Fruit fly (Drosophila melanogaster) ovary, adult (tissue): ENCODE measurements around the gene NT1.

Experiments used
- CG17801 ChIP-seq: fragments of 200-800 bp; optimal IDR thresholded peaks from 2 replicates; lab custom pipeline; 2019; ENCODE audit warnings: missing biosample characterization, mild to moderate bottlenecking, missing genetic modification characterization, moderate library complexity; ENCODE audit not compliant: partially characterized antibody

The NT1 gene

DNA sequence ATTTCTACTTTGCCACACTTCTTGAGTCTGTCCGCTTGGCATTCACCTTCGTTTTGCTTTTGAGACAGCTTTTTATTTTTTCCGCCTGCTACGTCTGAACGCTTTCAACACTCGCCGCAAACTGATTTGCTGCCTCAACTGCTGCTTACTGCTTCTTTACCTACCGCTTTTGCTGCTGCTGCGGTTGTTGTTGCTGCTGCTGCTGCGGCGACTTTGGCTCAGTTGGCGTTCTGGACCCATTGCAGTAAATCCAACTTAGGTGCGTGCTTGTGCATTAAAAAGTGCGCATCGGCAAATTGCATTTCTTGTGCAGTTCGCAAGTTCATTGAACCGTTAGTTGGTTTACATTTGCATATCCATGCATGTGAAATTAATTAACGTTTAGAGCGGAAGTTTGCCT is at the start of gene NT1:
NT1 (minus strand) TSS at position 127 of the 400 bp plus-strand sequence.
- no peak for TF ChIP-seq CG17801 (GFP tag; lab: Kevin White, UChicago)

DNA sequence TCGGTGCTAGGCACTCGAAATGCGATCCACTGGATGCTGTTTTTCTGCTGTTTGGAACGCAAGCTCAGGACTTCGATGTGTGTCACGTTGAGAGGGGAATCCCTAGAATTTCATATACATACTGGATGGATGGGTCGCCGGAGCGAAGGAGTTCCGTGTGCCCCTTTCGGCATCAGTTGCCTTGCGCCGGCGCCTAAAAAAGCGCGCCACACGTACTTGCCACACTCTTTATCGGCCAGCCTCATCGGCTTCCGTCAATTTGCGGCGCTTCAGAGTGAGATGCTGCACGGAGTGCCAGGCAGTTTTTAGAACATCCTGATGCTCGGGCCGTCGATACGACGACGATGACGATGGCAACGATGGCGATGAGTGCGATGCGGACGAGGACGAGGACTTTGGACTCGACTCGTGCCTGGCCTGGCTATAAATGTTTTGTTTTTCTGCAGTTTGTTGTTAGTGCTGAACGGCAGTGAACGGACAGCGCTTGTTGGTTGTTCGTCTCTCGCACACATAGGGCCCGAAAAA is 48.7 kb upstream of the NT1 start:
- no peak for TF ChIP-seq CG17801 (GFP tag; lab: Kevin White, UChicago)

DNA sequence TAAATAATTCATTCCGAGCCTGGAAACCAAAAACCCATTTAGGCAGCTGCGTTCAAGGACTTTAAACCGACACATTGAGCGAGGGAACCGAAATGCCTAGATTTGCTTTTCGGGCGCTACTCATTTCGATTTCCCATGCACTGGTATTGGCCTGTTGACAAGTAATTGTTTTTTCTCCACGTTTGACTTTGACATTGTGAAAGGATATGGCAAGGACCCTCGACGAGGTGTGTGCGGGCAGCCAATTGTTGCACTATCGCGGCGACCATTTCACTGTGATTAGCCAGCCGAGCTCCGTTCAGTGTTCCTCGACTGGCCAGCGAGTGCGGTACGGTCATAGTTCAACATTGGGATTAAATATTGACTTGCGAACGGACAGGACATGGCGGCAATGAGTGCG is 47.6 kb upstream of the NT1 start, which contains the start of gene CG42540:
CG42540 (plus strand) TSS at position 301 of the 400 bp plus-strand sequence.
- no peak for TF ChIP-seq CG17801 (GFP tag; lab: Kevin White, UChicago)

DNA sequence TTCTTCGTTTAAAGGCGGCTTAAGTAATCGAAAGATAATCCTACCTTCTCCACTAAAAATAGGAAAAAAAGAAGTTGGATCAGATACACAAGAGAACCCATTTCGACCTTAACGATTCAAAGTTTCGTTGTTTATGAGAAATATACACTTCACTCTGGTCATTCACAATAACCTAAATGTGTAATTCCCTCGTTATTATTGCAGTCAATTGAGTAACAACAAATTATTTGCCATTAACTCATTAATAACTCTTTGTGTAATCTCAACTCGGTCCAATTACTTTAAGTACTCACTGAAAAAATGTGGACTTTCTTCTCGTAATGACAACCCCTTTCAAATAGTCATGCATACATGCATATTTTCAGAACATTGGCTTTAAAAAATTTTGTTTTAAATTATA is 46.9 kb upstream of the NT1 start, which contains the start of gene CG33777:
CG33777 (minus strand) TSS at position 101 of the 400 bp plus-strand sequence.
- TF ChIP-seq CG17801 (GFP tag; lab: Kevin White, UChicago): no peak

DNA sequence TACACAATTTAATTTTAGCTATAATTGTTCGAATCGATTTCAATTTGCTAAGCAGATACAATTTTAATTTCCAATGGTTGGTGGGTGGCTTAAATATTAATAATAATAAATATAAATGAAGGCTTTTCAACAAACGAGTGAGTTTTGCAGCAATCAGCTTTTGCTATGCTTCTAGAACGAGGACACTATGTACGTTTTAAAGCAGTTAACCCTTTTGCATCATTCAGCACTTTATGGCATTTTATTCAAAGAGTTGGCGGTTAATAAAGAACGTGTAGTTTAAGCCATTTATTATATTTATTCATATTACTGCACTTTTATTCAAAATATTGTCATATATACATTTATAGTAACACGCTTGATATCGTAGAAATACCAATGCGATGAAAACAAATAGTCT is 46.0 kb upstream of the NT1 start:
- TF ChIP-seq CG17801 (GFP tag; lab: Kevin White, UChicago): no peak

DNA sequence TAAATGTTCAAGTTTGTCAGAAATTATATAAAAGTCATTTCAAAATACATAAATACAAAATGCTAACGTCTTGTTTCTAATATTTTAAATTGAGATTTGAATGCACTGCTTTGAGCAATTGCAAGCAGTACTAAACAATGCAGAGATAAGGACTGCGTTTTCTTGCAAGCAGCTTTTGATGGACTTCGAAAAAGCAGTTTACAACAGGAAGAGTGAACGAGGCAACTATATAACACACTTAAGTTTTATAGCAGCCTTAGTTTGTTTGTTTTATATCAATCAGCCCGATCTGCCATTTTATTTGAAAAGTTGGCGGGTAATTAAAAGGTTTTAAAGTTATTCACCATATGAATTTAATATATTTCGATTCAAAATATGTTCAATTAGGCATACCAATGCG is 45.2 kb upstream of the NT1 start:
- TF ChIP-seq CG17801 (GFP tag; lab: Kevin White, UChicago): no peak

DNA sequence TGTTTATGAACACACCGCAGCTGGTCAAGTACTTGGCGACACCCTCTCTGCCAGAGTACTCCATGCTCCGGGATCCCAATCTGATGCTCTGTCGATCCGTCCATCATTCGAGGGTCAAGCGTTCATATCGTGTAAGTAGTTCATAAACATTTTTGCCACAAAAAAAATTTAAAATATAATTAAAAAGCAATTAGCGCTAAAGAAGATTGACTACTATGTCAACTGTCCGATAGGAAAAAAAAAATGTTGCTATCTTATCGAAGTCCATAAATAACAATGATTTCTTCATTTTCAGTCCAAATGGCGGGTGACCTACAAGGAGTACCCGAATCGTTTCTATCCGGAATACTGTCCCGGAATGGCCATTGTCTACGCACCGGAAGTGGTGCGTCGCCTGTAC is 43.6 kb upstream of the NT1 start:
- no peak for TF ChIP-seq CG17801 (GFP tag; lab: Kevin White, UChicago)

DNA sequence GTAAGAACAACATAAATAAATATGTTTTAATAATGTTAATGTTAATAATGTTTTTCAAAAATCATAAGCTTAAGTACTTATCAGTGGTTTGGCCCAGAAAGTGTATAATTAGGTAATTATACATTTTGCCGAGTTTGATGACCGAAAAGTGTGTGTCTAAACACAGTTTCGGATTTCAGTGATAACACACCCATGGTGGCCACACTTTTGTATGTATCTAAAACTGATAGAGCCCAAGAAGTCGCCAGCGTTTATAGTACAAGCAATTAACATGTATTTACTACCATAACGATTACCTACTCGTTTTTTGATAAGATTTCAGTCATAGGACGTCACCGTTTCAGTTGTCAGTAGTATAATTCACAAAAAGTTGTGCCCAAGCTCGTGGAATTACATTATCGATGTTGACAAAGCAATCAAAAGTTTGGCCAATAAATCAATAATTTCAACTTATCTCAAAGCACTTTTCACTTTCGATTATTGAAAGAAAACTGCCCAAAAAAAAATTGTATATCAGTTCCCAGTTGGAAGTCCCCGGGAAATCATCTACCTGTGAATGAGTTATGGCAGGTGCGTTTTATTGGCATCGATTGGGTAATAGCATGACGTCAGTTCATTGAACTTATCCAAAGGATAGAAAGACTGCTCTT is 42.0 kb upstream of the NT1 start:
- no peak for TF ChIP-seq CG17801 (GFP tag; lab: Kevin White, UChicago)

DNA sequence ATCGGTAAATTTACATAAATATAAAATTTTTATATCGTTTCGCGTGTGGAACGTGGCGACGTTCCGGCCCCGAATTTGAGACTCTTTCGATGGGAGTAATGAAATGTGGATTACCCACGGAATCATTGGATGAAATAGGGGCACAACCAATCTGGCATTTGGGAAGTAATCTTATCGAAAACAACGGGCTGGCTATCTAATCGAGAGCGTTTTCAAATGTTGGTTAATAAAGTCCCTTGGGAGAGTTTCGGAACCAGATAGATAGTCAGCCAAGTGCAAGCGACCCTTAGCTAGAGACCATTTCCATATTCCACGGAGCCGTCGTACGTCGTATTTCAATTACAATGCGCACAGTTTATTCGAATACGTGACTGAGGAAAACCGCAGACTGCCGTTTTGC is 41.1 kb upstream of the NT1 start:
- no peak for TF ChIP-seq CG17801 (GFP tag; lab: Kevin White, UChicago)

DNA sequence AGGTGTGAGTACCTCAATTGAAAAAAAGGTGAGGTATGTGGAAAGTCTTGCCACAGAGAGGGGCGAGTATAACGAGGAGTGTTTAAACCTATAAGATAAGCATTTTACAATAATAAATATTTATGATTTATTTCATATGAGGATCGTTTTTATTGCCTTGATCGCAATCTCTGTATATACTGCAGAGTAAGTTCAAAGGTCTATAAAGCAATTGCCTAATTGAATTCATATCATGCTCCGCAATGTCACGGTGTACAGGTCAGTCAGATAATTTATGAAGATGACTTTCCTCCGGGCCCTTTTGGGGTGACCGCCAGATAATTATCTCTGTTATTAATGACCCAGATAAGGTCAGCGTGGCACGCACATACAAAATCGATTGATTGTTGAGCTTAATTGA is 40.1 kb upstream of the NT1 start:
- TF ChIP-seq CG17801 (GFP tag; lab: Kevin White, UChicago): no peak

DNA sequence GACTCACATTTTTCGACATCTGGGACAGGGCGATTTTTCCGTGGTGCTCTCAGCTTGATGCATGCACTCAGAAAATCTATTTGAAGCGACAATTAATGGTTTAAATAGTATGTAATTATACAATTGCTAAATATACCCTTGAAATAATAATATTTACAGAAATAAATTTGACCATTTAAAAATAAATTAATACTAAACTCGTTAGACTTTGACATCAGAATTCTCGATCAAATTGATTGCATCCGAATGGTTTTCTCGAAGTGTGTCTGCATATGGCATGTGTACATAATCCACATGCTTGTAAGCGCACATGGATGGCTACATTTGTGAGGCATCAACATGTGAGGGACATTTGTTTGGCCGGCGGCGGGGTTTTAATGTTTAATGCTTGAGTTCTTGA is 38.4 kb upstream of the NT1 start:
- no peak for TF ChIP-seq CG17801 (GFP tag; lab: Kevin White, UChicago)

DNA sequence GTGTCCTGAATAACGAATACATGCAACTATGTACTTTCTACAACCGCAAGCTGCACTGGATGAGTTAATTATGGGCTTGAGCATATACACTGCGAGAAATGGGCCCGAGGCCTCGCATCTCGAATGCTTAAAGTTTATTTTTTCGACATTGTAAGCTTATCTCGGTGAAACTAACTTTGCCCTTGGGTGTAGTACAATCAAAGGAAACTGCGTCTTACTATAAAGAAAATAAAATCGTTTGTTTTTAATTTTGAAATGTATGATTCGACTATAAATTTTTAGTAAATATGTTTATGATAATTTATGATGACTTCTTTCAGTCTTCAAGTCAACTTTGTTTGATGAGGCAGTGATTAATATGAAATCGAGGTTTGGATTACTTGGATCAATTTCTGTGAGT is 37.5 kb upstream of the NT1 start:
- no peak for TF ChIP-seq CG17801 (GFP tag; lab: Kevin White, UChicago)

DNA sequence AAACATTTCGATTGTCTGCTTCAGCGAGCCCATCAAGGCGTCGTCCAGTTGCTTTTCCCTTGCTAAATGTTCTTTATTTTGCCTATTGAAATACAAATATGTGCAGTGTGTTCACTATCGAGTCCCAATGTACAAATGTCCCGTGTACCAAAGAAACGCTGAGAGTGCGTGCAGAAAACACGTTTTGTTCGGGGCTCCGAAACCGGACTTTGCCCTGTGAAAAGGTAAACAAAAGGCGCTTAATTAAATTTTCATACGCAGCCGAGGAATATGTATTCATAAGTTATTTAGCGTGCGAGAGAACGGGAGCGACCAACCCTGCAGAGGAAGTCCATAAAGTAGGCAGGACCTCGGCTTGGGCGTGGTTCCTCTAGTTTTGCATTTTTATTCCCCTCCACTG is 36.9 kb upstream of the NT1 start:
- no peak for TF ChIP-seq CG17801 (GFP tag; lab: Kevin White, UChicago)

DNA sequence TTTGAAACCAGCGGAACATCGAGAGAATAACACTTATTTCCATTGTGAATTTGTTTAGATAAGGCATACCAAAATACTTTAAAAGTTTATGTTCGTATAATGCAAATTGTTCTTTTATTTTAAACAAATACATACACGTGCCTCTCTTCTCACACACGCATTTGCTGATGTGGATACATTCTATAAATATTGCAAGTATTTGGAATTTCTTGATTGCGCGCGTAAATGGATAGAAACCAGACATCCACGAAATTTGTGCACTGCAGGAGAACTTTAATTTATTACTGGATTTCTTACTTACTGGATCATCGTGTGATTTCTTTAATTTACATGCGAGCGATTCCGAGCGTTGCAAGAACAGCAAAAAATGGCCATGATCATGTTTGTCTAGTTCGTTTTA is 36.4 kb upstream of the NT1 start:
- no peak for TF ChIP-seq CG17801 (GFP tag; lab: Kevin White, UChicago)

DNA sequence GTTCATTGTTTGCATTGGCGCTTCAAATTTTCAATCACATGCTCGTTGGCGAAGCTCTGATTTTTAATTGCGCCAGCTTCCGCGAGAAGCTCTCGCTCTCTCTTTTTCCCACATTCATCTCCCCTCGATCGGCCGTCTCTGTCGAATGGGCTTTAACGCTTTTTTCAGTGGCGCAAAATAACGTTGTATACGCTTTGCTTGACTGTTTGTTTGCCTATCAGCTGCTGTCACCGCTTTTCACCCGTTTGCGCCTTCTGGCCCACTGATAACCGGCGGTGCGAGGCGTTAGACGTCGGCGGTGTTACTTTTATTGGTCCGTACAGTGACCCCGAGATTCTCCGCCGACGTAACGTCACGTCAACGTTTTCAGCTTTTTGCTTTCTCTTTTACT is 35.6 kb upstream of the NT1 start:
- TF ChIP-seq CG17801 (GFP tag; lab: Kevin White, UChicago): no peak

DNA sequence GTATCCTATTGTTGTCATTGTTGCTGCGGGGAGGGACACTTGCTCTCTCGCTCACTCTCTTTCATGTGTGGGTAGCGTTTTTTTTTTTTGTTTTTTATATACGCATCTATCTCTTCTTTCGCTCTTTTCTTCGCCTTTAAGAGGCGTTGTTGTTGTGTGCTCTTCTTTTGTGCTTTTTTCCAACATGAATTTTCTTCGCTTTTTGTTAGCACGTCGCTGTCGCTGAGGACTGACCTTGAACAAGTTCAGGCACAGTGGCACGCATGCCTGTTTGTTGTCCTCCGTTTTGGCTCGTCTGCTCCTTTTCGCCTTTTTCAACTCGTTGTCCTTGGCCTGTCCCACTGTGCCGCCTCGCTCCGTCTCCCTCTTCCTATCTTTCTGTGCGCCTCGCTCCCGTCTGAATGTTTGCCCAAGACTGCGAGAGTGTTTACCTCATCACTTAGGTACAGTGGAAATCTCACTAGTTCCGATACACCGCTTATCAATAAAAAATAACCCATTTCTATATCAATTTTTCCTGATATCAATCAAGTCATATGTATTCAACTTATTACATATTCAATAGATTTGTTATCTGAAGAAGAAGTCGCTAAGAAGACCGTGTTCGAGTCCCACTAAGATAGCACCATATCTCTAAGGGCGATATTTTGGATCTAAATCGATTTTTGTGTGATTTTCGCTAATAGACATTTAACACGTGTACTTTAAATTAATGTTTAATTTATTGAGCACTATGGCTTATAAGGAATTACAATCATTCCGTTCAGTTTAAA is 35.0 kb upstream of the NT1 start:
- TF ChIP-seq CG17801 (GFP tag; lab: Kevin White, UChicago): no peak
